Fruit fly (Drosophila melanogaster) whole organism, embryonic: ENCODE results near the gene CG7239.

ENCODE experiments used
- CG10959 ChIP-seq: fragments of 200-800 bp; sonication (Bioruptor generic); IDR thresholded peaks from 2 replicates; pipeline ENCODE4 v1.3.6; 2022; ENCODE audit warnings: missing biosample characterization, missing genetic modification characterization
- CG13123 ChIP-seq: fragments of 200-800 bp; sonication (Bioruptor generic); optimal IDR thresholded peaks from 2 replicates; lab custom pipeline; 2016; ENCODE audit warnings: missing biosample characterization, missing genetic modification characterization
- CG2875 ChIP-seq: fragments of 200-800 bp; sonication (Bioruptor generic); optimal IDR thresholded peaks from 2 replicates; lab custom pipeline; 2017; ENCODE audit warnings: missing biosample characterization, mild to moderate bottlenecking, missing genetic modification characterization, missing genetic modification reagents
- CG8388 ChIP-seq: fragments of 200-800 bp; sonication (Bioruptor generic); optimal IDR thresholded peaks from 2 replicates; lab custom pipeline; 2019; ENCODE audit warnings: missing biosample characterization, mild to moderate bottlenecking, missing genetic modification characterization, moderate library complexity
- Hr78 ChIP-seq, 2 experiments: fragments of 200-800 bp in 1 of 2; fragments of >200 bp in 1 of 2; sonication (Bioruptor generic) in 1 of 2; optimal IDR thresholded peaks; 2 replicates each; lab custom pipeline; 2017 to 2019; ENCODE audit warnings: missing biosample characterization in 2 of 2, missing genetic modification characterization in 2 of 2, mild to moderate bottlenecking in 1 of 2, moderate library complexity in 1 of 2
- repo ChIP-seq: fragments of 200-800 bp; sonication (Bioruptor generic); optimal IDR thresholded peaks from 2 replicates; lab custom pipeline; 2016; ENCODE audit warnings: missing biosample characterization, missing genetic modification characterization

DNA sequence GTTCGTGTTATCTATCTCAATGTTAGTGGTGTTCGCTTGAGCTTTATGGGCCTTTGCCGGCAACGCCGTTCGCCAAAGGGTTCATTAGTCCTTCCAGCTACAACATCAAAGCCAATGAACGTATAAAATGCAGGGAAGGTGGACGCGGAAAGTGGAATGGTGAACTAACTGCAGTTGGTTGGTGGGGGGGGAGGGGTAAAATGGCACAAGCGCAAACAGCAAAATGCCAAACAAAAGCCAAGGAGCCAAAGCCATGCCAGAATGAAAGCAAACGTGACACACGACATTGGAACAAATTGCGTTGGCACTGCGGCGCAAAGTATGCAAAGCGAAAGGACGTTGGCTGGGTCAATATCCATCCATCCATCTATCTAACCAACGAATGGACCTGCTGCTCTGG lies 18.9 kb downstream of the CG7239 start:
- TF ChIP-seq CG2875 (no peak), repo (GFP tag; lab: Kevin White, UChicago) (no peak), CG8388 (GFP tag; lab: Kevin White, UChicago) (no peak), CG13123 (no peak), Hr78 (GFP tag; optimal IDR thresholded peaks at IDR 0.05; lab: Kevin White, UChicago) (no peak), CG10959 (no peak)
